Fruit fly (Drosophila melanogaster): ENCODE data around the gene CG4836.

DNA sequence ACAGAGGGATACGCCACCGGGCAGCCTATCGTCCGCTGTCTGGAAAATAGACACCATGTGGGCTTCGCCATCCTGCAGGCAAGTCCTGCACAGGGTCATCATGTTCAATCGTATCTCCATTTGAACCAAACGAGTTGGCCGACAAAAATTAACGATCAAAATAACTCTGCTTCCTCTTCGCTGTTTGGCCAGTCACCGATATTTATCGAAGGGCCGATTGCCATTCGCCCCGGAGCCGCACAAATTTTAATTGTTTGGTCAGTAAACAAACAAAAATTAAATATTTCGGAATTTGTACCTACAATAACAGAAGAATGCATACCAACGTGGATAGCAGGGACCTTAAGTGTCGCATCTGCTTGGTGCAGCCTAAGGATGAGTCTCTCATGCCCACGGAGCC, 14.2 kb downstream of the CG4836 start, which contains the start of the genes CG4424 and CG4854:
- no peak for TF ChIP-seq CG8478 (optimal IDR thresholded peaks at IDR 0.05)
- TF ChIP-seq Dll (optimal IDR thresholded peaks at IDR 0.05): no peak
- TF ChIP-seq psq (optimal IDR thresholded peaks at IDR 0.05): no peak
- no peak for TF ChIP-seq pan (optimal IDR thresholded peaks at IDR 0.05)
- TF ChIP-seq usp (GFP tag; optimal IDR thresholded peaks at IDR 0.05): no peak

Data from whole organism.